Worm (Caenorhabditis elegans) whole organism, L3 larva: ENCODE data around the gene F59E11.7.

ENCODE experiments used
- R02D3.7 ChIP-seq: fragments of 150-350 bp; optimal IDR thresholded peaks from 2 replicates; lab custom pipeline; 2014; ENCODE audit warnings: missing biosample characterization, missing genetic modification characterization
- ama-1 ChIP-seq: fragments of 150-350 bp; optimal IDR thresholded peaks from 2 replicates; lab custom pipeline; 2018
- ceh-16 ChIP-seq: sonication (generic microtip); optimal IDR thresholded peaks from 2 replicates; lab custom pipeline; 2017; ENCODE audit warnings: missing biosample characterization, missing genetic modification characterization
- ceh-28 ChIP-seq: fragments of 150-350 bp; optimal IDR thresholded peaks from 2 replicates; lab custom pipeline; 2014; ENCODE audit warnings: missing biosample characterization, missing genetic modification reagents, missing genetic modification characterization
- ceh-82 ChIP-seq: fragments of 150-350 bp; optimal IDR thresholded peaks from 2 replicates; lab custom pipeline; 2014; ENCODE audit warnings: missing biosample characterization, missing genetic modification characterization
- ceh-9 ChIP-seq: sonication (generic microtip); optimal IDR thresholded peaks from 2 replicates; lab custom pipeline; 2018; ENCODE audit warnings: missing biosample characterization, missing genetic modification characterization
- daf-12 ChIP-seq: fragments of 150-350 bp; optimal IDR thresholded peaks from 2 replicates; lab custom pipeline; 2014; ENCODE audit warnings: missing biosample characterization, missing genetic modification reagents, missing genetic modification characterization
- egl-27 ChIP-seq: sonication (generic microtip); optimal IDR thresholded peaks from 4 replicates; lab custom pipeline; 2017; ENCODE audit warnings: missing biosample characterization, missing genetic modification reagents, missing genetic modification characterization
- egl-5 ChIP-seq: fragments of 150-350 bp; optimal IDR thresholded peaks from 2 replicates; lab custom pipeline; 2017; ENCODE audit warnings: missing biosample characterization, missing genetic modification reagents, missing genetic modification characterization, inconsistent platforms
- elt-1 ChIP-seq: fragments of 150-350 bp; optimal IDR thresholded peaks from 2 replicates; lab custom pipeline; 2014; ENCODE audit warnings: missing biosample characterization, missing genetic modification characterization
- fkh-10 ChIP-seq: sonication (generic microtip); optimal IDR thresholded peaks from 2 replicates; lab custom pipeline; 2017; ENCODE audit warnings: missing biosample characterization, missing genetic modification reagents, missing genetic modification characterization
- fkh-2 ChIP-seq: fragments of 150-350 bp; optimal IDR thresholded peaks from 2 replicates; lab custom pipeline; 2014; ENCODE audit warnings: missing biosample characterization, missing genetic modification reagents, missing genetic modification characterization
- fos-1 ChIP-seq: fragments of 150-350 bp; optimal IDR thresholded peaks from 2 replicates; lab custom pipeline; 2014; ENCODE audit warnings: missing biosample characterization, missing genetic modification characterization
- jun-1 ChIP-seq: fragments of 150-350 bp; optimal IDR thresholded peaks from 2 replicates; lab custom pipeline; 2014; ENCODE audit warnings: missing biosample characterization, missing genetic modification reagents, missing genetic modification characterization
- lin-15B ChIP-seq: fragments of 150-350 bp; optimal IDR thresholded peaks from 2 replicates; lab custom pipeline; 2014; ENCODE audit warnings: missing biosample characterization, missing genetic modification characterization
- lin-39 ChIP-seq: fragments of 150-350 bp; optimal IDR thresholded peaks from 2 replicates; lab custom pipeline; 2018; ENCODE audit warnings: missing biosample characterization, missing genetic modification reagents, missing genetic modification characterization
- lsy-12 ChIP-seq: sonication (generic microtip); optimal IDR thresholded peaks from 2 replicates; lab custom pipeline; 2016; ENCODE audit warnings: mild to moderate bottlenecking, missing genetic modification characterization, missing compliant biosample characterization
- mdl-1 ChIP-seq: fragments of 150-350 bp; optimal IDR thresholded peaks from 2 replicates; lab custom pipeline; 2014; ENCODE audit warnings: missing biosample characterization, missing genetic modification characterization
- mml-1 ChIP-seq: fragments of 150-350 bp; sonication (generic microtip); optimal IDR thresholded peaks from 3 replicates; lab custom pipeline; 2014; ENCODE audit warnings: missing biosample characterization, missing genetic modification characterization
- nhr-12 ChIP-seq: fragments of 150-350 bp; optimal IDR thresholded peaks from 2 replicates; lab custom pipeline; 2014; ENCODE audit warnings: missing biosample characterization, missing genetic modification characterization
- nhr-23 ChIP-seq: fragments of 150-350 bp; optimal IDR thresholded peaks from 2 replicates; lab custom pipeline; 2014; ENCODE audit warnings: missing biosample characterization, missing genetic modification reagents, missing genetic modification characterization
- nhr-237 ChIP-seq: fragments of 150-350 bp; optimal IDR thresholded peaks from 2 replicates; lab custom pipeline; 2014; ENCODE audit warnings: missing biosample characterization, missing genetic modification characterization
- nhr-25 ChIP-seq: sonication (generic microtip); optimal IDR thresholded peaks from 2 replicates; lab custom pipeline; 2017; ENCODE audit warnings: missing biosample characterization, missing genetic modification characterization
- nhr-28 ChIP-seq: fragments of 150-350 bp; optimal IDR thresholded peaks from 2 replicates; lab custom pipeline; 2014; ENCODE audit warnings: missing biosample characterization, missing genetic modification characterization
- nhr-43 ChIP-seq: sonication (generic microtip); optimal IDR thresholded peaks from 2 replicates; lab custom pipeline; 2016; ENCODE audit warnings: mild to moderate bottlenecking, missing genetic modification characterization, missing compliant biosample characterization; ENCODE audit not compliant: poor library complexity, severe bottlenecking
- nhr-67 ChIP-seq: fragments of 150-350 bp; optimal IDR thresholded peaks from 2 replicates; lab custom pipeline; 2014; ENCODE audit warnings: missing biosample characterization, missing genetic modification characterization
- nhr-76 ChIP-seq: fragments of 150-350 bp; sonication (generic microtip); optimal IDR thresholded peaks from 5 replicates; lab custom pipeline; 2014; ENCODE audit warnings: missing biosample characterization, missing genetic modification characterization
- pha-4 ChIP-seq: fragments of 150-350 bp; optimal IDR thresholded peaks from 2 replicates; lab custom pipeline; 2014; ENCODE audit warnings: missing biosample characterization, missing genetic modification reagents, missing genetic modification characterization
- pqm-1 ChIP-seq: fragments of 150-350 bp; optimal IDR thresholded peaks from 2 replicates; lab custom pipeline; 2017; ENCODE audit warnings: missing biosample characterization, missing genetic modification characterization, inconsistent platforms
- sea-2 ChIP-seq: fragments of 150-350 bp; sonication (generic microtip); optimal IDR thresholded peaks from 4 replicates; lab custom pipeline; 2014; ENCODE audit warnings: missing biosample characterization, missing genetic modification reagents, missing genetic modification characterization
- skn-1 ChIP-seq: fragments of 150-350 bp; optimal IDR thresholded peaks from 2 replicates; lab custom pipeline; 2014; ENCODE audit warnings: missing biosample characterization, missing genetic modification characterization
- snpc-4 ChIP-seq: fragments of 150-350 bp; optimal IDR thresholded peaks from 2 replicates; lab custom pipeline; 2014; ENCODE audit warnings: missing biosample characterization, missing genetic modification characterization
- unc-62 ChIP-seq: fragments of 150-350 bp; sonication (generic microtip); optimal IDR thresholded peaks from 4 replicates; lab custom pipeline; 2014; ENCODE audit warnings: missing biosample characterization, missing genetic modification reagents, missing genetic modification characterization
- zag-1 ChIP-seq: fragments of 150-350 bp; optimal IDR thresholded peaks from 2 replicates; lab custom pipeline; 2014; ENCODE audit warnings: missing biosample characterization, missing genetic modification characterization
- ztf-11 ChIP-seq: fragments of 150-350 bp; optimal IDR thresholded peaks from 2 replicates; lab custom pipeline; 2014; ENCODE audit warnings: missing biosample characterization, missing genetic modification characterization
- ztf-4 ChIP-seq: fragments of 150-350 bp; optimal IDR thresholded peaks from 2 replicates; lab custom pipeline; 2014; ENCODE audit warnings: missing biosample characterization, missing genetic modification characterization

Gene F59E11.7

DNA sequence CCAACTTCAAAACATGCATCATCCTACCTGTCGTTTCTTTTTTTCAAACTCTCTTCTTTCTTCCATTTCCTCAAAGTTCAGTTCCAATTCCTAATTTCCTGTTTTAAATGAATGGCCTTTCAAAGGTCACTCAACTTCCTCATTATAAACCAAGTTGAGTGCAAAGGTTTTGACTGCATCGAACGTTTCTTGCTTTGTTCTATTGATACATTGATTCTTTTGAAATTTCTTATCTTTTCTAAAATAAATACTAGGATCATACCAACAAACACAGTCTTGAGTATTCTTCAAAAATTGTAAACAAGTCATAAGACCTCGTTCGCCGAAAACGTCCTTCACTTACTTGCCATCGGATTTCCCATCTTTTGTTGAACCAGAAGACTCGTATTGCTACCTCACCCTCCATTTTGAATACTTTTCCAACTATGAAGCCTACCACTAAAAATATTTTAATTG lies at the start of gene F59E11.7:
Gene F59E11.7 (plus strand): TSS at position 51 of the 456 bp plus-strand sequence.
- TF ChIP-seq nhr-25 (peak; percentile 40), egl-27 (tag; lab: Kevin White, UChicago) (no peak)

DNA sequence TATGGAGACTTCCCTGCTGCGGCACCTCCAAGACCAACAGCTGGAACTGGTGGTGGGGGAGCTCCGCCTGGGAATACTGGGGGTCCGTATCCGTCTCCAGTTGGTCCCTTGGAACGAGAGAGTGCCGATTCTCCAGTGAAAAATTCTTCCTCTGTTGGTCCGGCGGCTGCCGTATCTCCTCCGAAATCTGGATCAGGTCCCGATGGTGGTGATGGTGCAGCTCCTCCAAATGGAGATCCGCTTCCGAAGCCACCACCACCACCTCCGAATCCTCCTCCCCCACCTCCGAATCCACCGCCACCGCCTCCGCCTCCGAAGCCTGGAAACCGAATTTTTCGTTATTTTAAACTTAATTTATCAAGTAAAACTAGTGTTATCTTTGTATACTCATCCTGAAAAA lies 49.6 kb upstream of the F59E11.7 start:
- TF ChIP-seq egl-5 (tag; lab: Kevin White, UChicago) (no peak), lin-15B (tag; lab: Kevin White, UChicago) (no peak), skn-1 (tag; lab: Kevin White, UChicago) (no peak), ceh-28 (tag; lab: Kevin White, UChicago) (no peak), ztf-4 (tag; lab: Kevin White, UChicago) (no peak), unc-62 (GFP tag; lab: Kevin White, UChicago) (no peak), nhr-76 (tag; lab: Kevin White, UChicago) (no peak), ama-1 (lab: Kevin White, UChicago) (no peak), zag-1 (tag; lab: Kevin White, UChicago) (no peak), lin-39 (tag; lab: Kevin White, UChicago) (no peak), nhr-43 (tag; lab: Kevin White, UChicago) (no peak), daf-12 (tag; lab: Kevin White, UChicago) (no peak), fkh-10 (GFP tag; lab: Kevin White, UChicago) (no peak), sea-2 (GFP tag; lab: Kevin White, UChicago) (no peak), fkh-2 (tag; lab: Kevin White, UChicago) (no peak), pqm-1 (tag; lab: Kevin White, UChicago) (no peak), lsy-12 (tag; lab: Kevin White, UChicago) (no peak)

DNA sequence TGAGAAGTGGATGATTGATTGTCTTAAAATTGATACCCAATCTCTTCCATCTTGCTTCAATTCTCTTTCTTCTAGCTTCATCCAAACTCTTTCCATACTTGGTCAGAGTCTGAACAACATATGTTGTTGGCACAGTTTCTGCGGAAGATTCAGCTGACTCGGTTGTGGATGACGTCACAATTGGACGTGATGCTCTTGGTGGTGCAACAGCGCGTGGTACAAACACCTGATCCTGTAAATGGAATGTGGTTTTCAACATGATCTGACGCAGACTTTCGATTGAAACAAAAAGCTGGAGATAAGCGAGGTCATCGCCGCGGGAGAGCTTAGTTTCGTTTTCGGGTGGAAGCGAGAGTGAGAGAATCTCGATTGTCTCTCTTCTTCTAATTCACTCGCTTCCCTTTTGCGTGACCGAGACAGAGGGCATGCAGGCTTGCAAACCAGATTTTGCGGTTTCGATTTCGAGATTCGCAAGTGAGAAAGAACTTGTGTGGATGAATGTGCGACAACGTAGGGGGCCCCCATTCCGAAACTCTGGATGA lies 47.5 kb upstream of the F59E11.7 start:
- TF ChIP-seq ceh-28 (tag; lab: Kevin White, UChicago) (no peak), egl-27 (tag; lab: Kevin White, UChicago) (no peak), snpc-4 (tag; lab: Kevin White, UChicago) (no peak), R02D3.7 (no peak), nhr-28 (tag; lab: Kevin White, UChicago) (no peak), nhr-23 (tag; lab: Kevin White, UChicago) (peak; percentile 47)

DNA sequence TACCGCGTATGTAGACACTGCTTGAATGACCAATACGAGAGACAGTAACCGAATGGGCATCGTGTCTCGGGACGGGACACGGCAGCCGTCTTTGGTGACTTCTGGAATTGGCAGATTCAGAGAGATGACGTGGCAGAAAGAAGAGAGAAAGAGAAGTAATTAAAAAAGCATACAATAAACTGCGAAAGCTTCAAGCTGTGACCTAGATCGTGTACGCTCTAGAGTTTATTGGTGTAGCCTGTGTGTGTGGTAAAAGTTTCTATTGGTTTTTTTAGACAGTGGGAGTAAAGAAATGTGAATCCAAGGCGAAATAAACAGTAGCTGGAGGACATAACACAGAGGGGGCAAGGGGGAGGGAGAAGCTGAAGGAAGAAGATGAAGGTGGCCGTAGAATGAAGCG lies 46.1 kb upstream of the F59E11.7 start, which contains the start of gene T19A5.3:
Gene T19A5.3 (minus strand): TSS at position 101 of the 400 bp plus-strand sequence.
- TF ChIP-seq zag-1 (tag; lab: Kevin White, UChicago) (no peak), mdl-1 (tag; lab: Kevin White, UChicago) (no peak), nhr-67 (tag; lab: Kevin White, UChicago) (no peak), pqm-1 (tag; lab: Kevin White, UChicago) (no peak), daf-12 (tag; lab: Kevin White, UChicago) (no peak), lin-39 (tag; lab: Kevin White, UChicago) (no peak), nhr-23 (tag; lab: Kevin White, UChicago) (no peak), nhr-43 (tag; lab: Kevin White, UChicago) (no peak), nhr-237 (tag; lab: Kevin White, UChicago) (no peak), mml-1 (tag; lab: Kevin White, UChicago) (no peak), fos-1 (tag; lab: Kevin White, UChicago) (no peak), ceh-9 (tag; lab: Kevin White, UChicago) (no peak), ceh-16 (no peak), pha-4 (tag; lab: Kevin White, UChicago) (no peak), lin-15B (tag; lab: Kevin White, UChicago) (no peak), jun-1 (tag; lab: Kevin White, UChicago) (no peak), snpc-4 (tag; lab: Kevin White, UChicago) (no peak)

DNA sequence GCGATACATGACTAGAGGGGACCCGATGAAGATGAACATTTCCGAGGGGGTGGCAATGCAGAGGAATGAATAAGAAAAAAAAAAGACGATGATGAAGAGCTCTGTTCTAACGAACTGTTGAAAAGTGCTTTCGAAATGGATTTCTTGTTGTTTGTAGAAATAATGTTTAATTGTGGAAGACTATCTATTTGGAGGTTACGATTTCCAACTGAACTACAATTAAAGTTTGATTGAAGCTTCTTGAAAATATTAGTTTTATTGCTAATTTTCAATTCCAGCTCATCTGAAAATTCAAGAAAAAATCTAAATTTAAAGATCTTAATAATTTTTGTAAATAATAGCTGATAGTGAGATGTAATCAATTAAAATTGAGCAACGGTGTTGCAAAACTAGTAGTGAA lies 45.6 kb upstream of the F59E11.7 start:
- no peak for TF ChIP-seq ceh-82 (tag; lab: Kevin White, UChicago)
- no peak for TF ChIP-seq ztf-11 (tag; lab: Kevin White, UChicago)
- no peak for TF ChIP-seq elt-1
- TF ChIP-seq nhr-76 (tag; lab: Kevin White, UChicago): no peak
- no peak for TF ChIP-seq nhr-12 (tag; lab: Kevin White, UChicago)
- TF ChIP-seq, all 47 proteins: peak for 0
